Worm (Caenorhabditis elegans) whole organism, L1 larva: Measurements from ENCODE around the gene tag-281.

Experiments
- egl-13 ChIP-seq: sonication (generic microtip); optimal IDR thresholded peaks from 2 replicates; lab custom pipeline; 2016; ENCODE audit warnings: missing genotype, missing genetic modification reagents, missing genetic modification characterization, missing compliant biosample characterization
- elt-2 ChIP-seq: sonication (generic microtip); optimal IDR thresholded peaks from 2 replicates; lab custom pipeline; 2016; ENCODE audit warnings: missing genetic modification characterization, mild to moderate bottlenecking, inconsistent platforms, missing compliant biosample characterization, missing genetic modification reagents
- jun-1 ChIP-seq: fragments of 150-350 bp; optimal IDR thresholded peaks from 2 replicates; lab custom pipeline; 2014; ENCODE audit warnings: missing biosample characterization, missing genetic modification reagents, missing genetic modification characterization
- lin-35 ChIP-seq, 2 experiments: fragments of 150-350 bp; optimal IDR thresholded peaks; 2 replicates each; lab custom pipeline; 2014; ENCODE audit warnings: missing biosample characterization in 2 of 2, missing genetic modification characterization in 2 of 2, missing genetic modification reagents in 2 of 2
- lin-39 ChIP-seq: fragments of 150-350 bp; optimal IDR thresholded peaks from 2 replicates; lab custom pipeline; 2014; ENCODE audit warnings: missing biosample characterization, missing genetic modification reagents, missing genetic modification characterization
- pag-3 ChIP-seq: sonication (generic microtip); optimal IDR thresholded peaks from 2 replicates; lab custom pipeline; 2017; ENCODE audit warnings: missing genetic modification characterization, mild to moderate bottlenecking, missing compliant biosample characterization, antibody characterized with exemption, borderline replicate concordance; ENCODE audit not compliant: insufficient read depth
- sup-37 ChIP-seq: fragments of 200-800 bp; sonication (Bioruptor generic); optimal IDR thresholded peaks from 2 replicates; lab custom pipeline; 2018; ENCODE audit warnings: mild to moderate bottlenecking, missing genetic modification characterization, missing compliant biosample characterization

ce11 chrII:12502784-12503183 lies 43.2 kb downstream of the tag-281 start, which contains the start of gene ador-1:
- no peak for TF ChIP-seq pag-3 (tag; lab: Kevin White, UChicago)
- TF ChIP-seq jun-1: no peak
- no peak for TF ChIP-seq lin-35 (GFP tag; optimal IDR thresholded peaks at IDR 0.05; lab: Kevin White, UChicago)
- TF ChIP-seq elt-2 (tag; lab: Kevin White, UChicago): no peak
- TF ChIP-seq lin-39: no peak
- TF ChIP-seq egl-13: no peak
- no peak for TF ChIP-seq sup-37 (GFP tag; lab: Kevin White, UChicago)
